Fruit fly (Drosophila melanogaster) whole organism, wandering third instar larva: ENCODE results near the gene Glyp.
A peak's percentile ranks its signal among the peaks of the same experiment; 100 is the strongest.

ENCODE experiments used
- Abd-B ChIP-seq: fragments of >200 bp; optimal IDR thresholded peaks from 2 replicates; lab custom pipeline; 2017; ENCODE audit warnings: missing biosample characterization, missing genetic modification characterization
- CG32264 ChIP-seq: fragments of 200-800 bp; sonication (Bioruptor generic); optimal IDR thresholded peaks from 2 replicates; lab custom pipeline; 2016; ENCODE audit warnings: missing biosample characterization, missing genetic modification characterization
- CG9705 ChIP-seq: fragments of 200-800 bp; sonication (Bioruptor generic); optimal IDR thresholded peaks from 2 replicates; lab custom pipeline; 2018; ENCODE audit warnings: missing biosample characterization, mild to moderate bottlenecking, missing genetic modification characterization
- CrebA ChIP-seq: fragments of 200-800 bp; sonication (Bioruptor generic); optimal IDR thresholded peaks from 2 replicates; lab custom pipeline; 2016; ENCODE audit warnings: missing biosample characterization, mild to moderate bottlenecking, missing genetic modification characterization, borderline replicate concordance
- Dfd ChIP-seq: fragments of >200 bp; optimal IDR thresholded peaks from 2 replicates; lab custom pipeline; 2017; ENCODE audit warnings: missing biosample characterization, missing genetic modification characterization
- Dif ChIP-seq: fragments of 200-275, 200-300 bp; sonication (Bioruptor generic); optimal IDR thresholded peaks from 2 replicates; lab custom pipeline; 2018; ENCODE audit warnings: missing biosample characterization, missing genetic modification characterization; ENCODE audit not compliant: partially characterized antibody
- GATAd ChIP-seq: sonication (Bioruptor generic); optimal IDR thresholded peaks from 2 replicates; lab custom pipeline; 2016; ENCODE audit warnings: missing biosample characterization, missing genetic modification characterization
- HLH106 ChIP-seq: fragments of 200-800 bp; optimal IDR thresholded peaks from 3 replicates; lab custom pipeline; 2019; ENCODE audit warnings: missing biosample characterization, mild to moderate bottlenecking, missing genetic modification characterization, moderate library complexity
- Hnf4 ChIP-seq: fragments of 200-800 bp; sonication (Bioruptor generic); optimal IDR thresholded peaks from 2 replicates; lab custom pipeline; 2016; ENCODE audit warnings: missing biosample characterization, mild to moderate bottlenecking, missing genetic modification characterization
- Hr78 ChIP-seq: fragments of >200 bp; optimal IDR thresholded peaks from 2 replicates; lab custom pipeline; 2017; ENCODE audit warnings: missing biosample characterization, missing genetic modification characterization
- Hr83 ChIP-seq: fragments of 200-300 bp; sonication (Bioruptor generic); optimal IDR thresholded peaks from 2 replicates; lab custom pipeline; 2016; ENCODE audit warnings: missing biosample characterization, mild to moderate bottlenecking, missing genetic modification characterization, moderate library complexity; ENCODE audit not compliant: poor library complexity, severe bottlenecking
- Jra ChIP-seq: sonication (Bioruptor generic); optimal IDR thresholded peaks from 2 replicates; lab custom pipeline; 2016; ENCODE audit warnings: missing biosample characterization, missing genetic modification characterization
- Mio ChIP-seq: sonication (Bioruptor generic); optimal IDR thresholded peaks from 2 replicates; lab custom pipeline; 2016; ENCODE audit warnings: missing biosample characterization, missing genetic modification characterization
- Myc ChIP-seq: fragments of >200 bp; optimal IDR thresholded peaks from 2 replicates; lab custom pipeline; 2017
- N ChIP-seq: fragments of >200 bp; optimal IDR thresholded peaks from 2 replicates; lab custom pipeline; 2018; ENCODE audit warnings: missing biosample characterization, missing external identifiers, missing genetic modification characterization
- OdsH ChIP-seq: fragments of 200-800 bp; sonication (Bioruptor generic); optimal IDR thresholded peaks from 2 replicates; lab custom pipeline; 2016; ENCODE audit warnings: missing biosample characterization, mild to moderate bottlenecking, missing genetic modification characterization
- Rel ChIP-seq, 2 experiments: fragments of 200-800 bp; sonication (Bioruptor generic) in 1 of 2; optimal IDR thresholded peaks; 2 replicates in 1 of 2; 3 replicates in 1 of 2; lab custom pipeline; 2016 to 2019; ENCODE audit warnings: mild to moderate bottlenecking in 2 of 2, missing biosample characterization in 2 of 2, missing genetic modification characterization in 2 of 2, moderate library complexity in 1 of 2
- Sp1 ChIP-seq: fragments of 200-800 bp; sonication (Bioruptor generic); optimal IDR thresholded peaks from 3 replicates; lab custom pipeline; 2019; ENCODE audit warnings: missing biosample characterization, mild to moderate bottlenecking, missing genetic modification characterization, moderate library complexity
- Vsx2 ChIP-seq: fragments of 200-300, 225-300 bp; sonication (Bioruptor generic); optimal IDR thresholded peaks from 2 replicates; lab custom pipeline; 2018; ENCODE audit warnings: missing biosample characterization, missing genetic modification characterization; ENCODE audit not compliant: partially characterized antibody
- br ChIP-seq: fragments of 200-800 bp; sonication (Bioruptor generic); optimal IDR thresholded peaks from 2 replicates; lab custom pipeline; 2016; ENCODE audit warnings: missing biosample characterization, missing genetic modification characterization
- brk ChIP-seq: fragments of 200-800 bp; sonication (Bioruptor generic); optimal IDR thresholded peaks from 2 replicates; lab custom pipeline; 2016; ENCODE audit warnings: missing biosample characterization, mild to moderate bottlenecking, missing genetic modification characterization
- dl ChIP-seq, 2 experiments: fragments of 175-275, 200-275 bp in 1 of 2; fragments of 200-275 bp in 1 of 2; sonication (Bioruptor generic); optimal IDR thresholded peaks; lab custom pipeline; 2018; ENCODE audit warnings: mild to moderate bottlenecking in 2 of 2, missing biosample characterization in 2 of 2, missing genetic modification characterization in 2 of 2, moderate library complexity in 2 of 2; ENCODE audit not compliant: partially characterized antibody in 2 of 2, insufficient read depth in 1 of 2
- dmrt93B ChIP-seq: fragments of 200-800 bp; sonication (Bioruptor generic); optimal IDR thresholded peaks from 2 replicates; lab custom pipeline; 2018; ENCODE audit warnings: missing biosample characterization, mild to moderate bottlenecking, missing genetic modification characterization
- dsf ChIP-seq: sonication (Bioruptor generic); optimal IDR thresholded peaks from 2 replicates; lab custom pipeline; 2016; ENCODE audit warnings: missing biosample characterization, missing genetic modification characterization, borderline replicate concordance
- ey ChIP-seq: fragments of 200-800 bp; sonication (Bioruptor generic); optimal IDR thresholded peaks from 2 replicates; lab custom pipeline; 2016; ENCODE audit warnings: missing biosample characterization, missing genetic modification characterization
- foxo ChIP-seq, 2 experiments: fragments of 200-800 bp; sonication (Bioruptor generic); optimal IDR thresholded peaks; 2 replicates in 1 of 2; 3 replicates in 1 of 2; lab custom pipeline; 2016 to 2017; ENCODE audit warnings: missing biosample characterization in 2 of 2, missing genetic modification characterization in 2 of 2
- fru ChIP-seq: fragments of 200-800 bp; sonication (Bioruptor generic); optimal IDR thresholded peaks from 3 replicates; lab custom pipeline; 2016; ENCODE audit warnings: missing biosample characterization, mild to moderate bottlenecking, missing genetic modification characterization
- h ChIP-seq: fragments of 200-800 bp; sonication (Bioruptor generic); optimal IDR thresholded peaks from 3 replicates; lab custom pipeline; 2016; ENCODE audit warnings: missing biosample characterization, mild to moderate bottlenecking, missing genetic modification characterization
- jim ChIP-seq: fragments of 175-275, 200-325 bp; sonication (Bioruptor generic); optimal IDR thresholded peaks from 2 replicates; lab custom pipeline; 2016; ENCODE audit warnings: missing biosample characterization, mild to moderate bottlenecking, missing genetic modification characterization
- lola ChIP-seq: fragments of >200 bp; optimal IDR thresholded peaks from 2 replicates; lab custom pipeline; 2017; ENCODE audit warnings: missing biosample characterization, missing genetic modification characterization
- pan ChIP-seq: fragments of >200 bp; optimal IDR thresholded peaks from 2 replicates; lab custom pipeline; 2017
- psq ChIP-seq: fragments of 200-800 bp; sonication (Bioruptor generic); optimal IDR thresholded peaks from 3 replicates; lab custom pipeline; 2017; ENCODE audit warnings: missing biosample characterization, mild to moderate bottlenecking, missing genetic modification characterization, moderate library complexity
- rgr ChIP-seq: fragments of 200-800 bp; sonication (Bioruptor generic); optimal IDR thresholded peaks from 3 replicates; lab custom pipeline; 2016; ENCODE audit warnings: missing biosample characterization, mild to moderate bottlenecking, missing genetic modification characterization
- sage ChIP-seq: fragments of 200-800 bp; sonication (Bioruptor generic); optimal IDR thresholded peaks from 2 replicates; lab custom pipeline; 2016; ENCODE audit warnings: missing biosample characterization, mild to moderate bottlenecking, missing genetic modification characterization
- sv ChIP-seq: fragments of 200-800 bp; sonication (Bioruptor generic); optimal IDR thresholded peaks from 3 replicates; lab custom pipeline; 2016; ENCODE audit warnings: missing biosample characterization, missing genetic modification characterization
- usp ChIP-seq: fragments of >200 bp; optimal IDR thresholded peaks from 2 replicates; lab custom pipeline; 2017; ENCODE audit warnings: missing biosample characterization, missing genetic modification characterization
- woc ChIP-seq: sonication (Bioruptor generic); optimal IDR thresholded peaks from 2 replicates; lab custom pipeline; 2016; ENCODE audit warnings: missing biosample characterization, mild to moderate bottlenecking, missing genetic modification characterization

The Glyp gene

dm6 chr2L:2133009-2133408, 2.4 kb downstream of the Glyp start:
- TF ChIP-seq woc (GFP tag; lab: Kevin White, UChicago) (no peak), OdsH (GFP tag; lab: Kevin White, UChicago) (no peak), Dif (GFP tag; lab: Kevin White, UChicago) (no peak), lola (GFP tag; lab: Kevin White, UChicago) (no peak), Vsx2 (GFP tag; lab: Kevin White, UChicago) (peak; percentile 48), sage (GFP tag; lab: Kevin White, UChicago) (no peak), jim (GFP tag; lab: Kevin White, UChicago) (no peak), Jra (GFP tag; lab: Kevin White, UChicago) (no peak), HLH106 (tag; lab: Kevin White, UChicago) (no peak), ey (peak; percentile 39), psq (no peak), usp (GFP tag; lab: Kevin White, UChicago) (no peak), Rel (GFP tag; optimal IDR thresholded peaks at IDR 0.05; lab: Kevin White, UChicago) (no peak), Rel (tag; optimal IDR thresholded peaks at IDR 0.05; lab: Kevin White, UChicago) (no peak), rgr (GFP tag; lab: Kevin White, UChicago) (no peak), CG32264 (GFP tag; lab: Kevin White, UChicago) (no peak)

- TF ChIP-seq dmrt93B (GFP tag; lab: Kevin White, UChicago) (no peak), Abd-B (GFP tag; lab: Kevin White, UChicago) (no peak), CrebA (GFP tag; lab: Kevin White, UChicago) (no peak), usp (GFP tag; lab: Kevin White, UChicago) (no peak), foxo (GFP tag; optimal IDR thresholded peaks at IDR 0.05; lab: Kevin White, UChicago) (no peak), dl (GFP tag; optimal IDR thresholded peaks at IDR 0.05; lab: Kevin White, UChicago; ENCODE audit: insufficient read depth in 1 of 2, partially characterized antibody in 2 of 2) (no peak), Myc (lab: Kevin White, UChicago) (no peak), OdsH (GFP tag; lab: Kevin White, UChicago) (no peak), Rel (GFP tag; optimal IDR thresholded peaks at IDR 0.05; lab: Kevin White, UChicago) (no peak), Rel (tag; optimal IDR thresholded peaks at IDR 0.05; lab: Kevin White, UChicago) (no peak), GATAd (GFP tag; lab: Kevin White, UChicago) (no peak), dsf (GFP tag; lab: Kevin White, UChicago) (no peak), Dif (GFP tag; lab: Kevin White, UChicago) (no peak), Mio (GFP tag; lab: Kevin White, UChicago) (no peak), sage (GFP tag; lab: Kevin White, UChicago) (no peak), br (GFP tag; lab: Kevin White, UChicago) (no peak)
Observed at dm6 chr2L:2144725-2145656, 14.4 kb downstream of the Glyp start, which contains the start of gene tho2. TSS of gene tho2 (minus strand) at chr2L:2145187.

- no peak for TF ChIP-seq CrebA (GFP tag; lab: Kevin White, UChicago)
- no peak for TF ChIP-seq Mio (GFP tag; lab: Kevin White, UChicago)
- TF ChIP-seq Sp1 (GFP tag; lab: Kevin White, UChicago) = peak; percentile 91
- no peak for TF ChIP-seq Rel (GFP tag; optimal IDR thresholded peaks at IDR 0.05; lab: Kevin White, UChicago)
- no peak for TF ChIP-seq Rel (tag; optimal IDR thresholded peaks at IDR 0.05; lab: Kevin White, UChicago)
- no peak for TF ChIP-seq Abd-B (GFP tag; lab: Kevin White, UChicago)
- TF ChIP-seq Hnf4 = no peak
- TF ChIP-seq lola (GFP tag; lab: Kevin White, UChicago) = no peak
- no peak for TF ChIP-seq h (GFP tag; lab: Kevin White, UChicago)
- TF ChIP-seq Dfd (GFP tag; lab: Kevin White, UChicago) = no peak
- no peak for TF ChIP-seq Hr78 (GFP tag; lab: Kevin White, UChicago)
- peak; percentile 92 for TF ChIP-seq ey
- no peak for TF ChIP-seq N (GFP tag; lab: Kevin White, UChicago)
- no peak for TF ChIP-seq br (GFP tag; lab: Kevin White, UChicago)
- TF ChIP-seq fru = no peak
- TF ChIP-seq Dif (GFP tag; lab: Kevin White, UChicago) = peak; percentile 46
- TF ChIP-seq usp (GFP tag; lab: Kevin White, UChicago) = no peak
- no peak for TF ChIP-seq brk
- peak; percentile 81 for TF ChIP-seq CG9705
- TF ChIP-seq jim (GFP tag; lab: Kevin White, UChicago) = no peak
- peak; percentile 60 to 92 for TF ChIP-seq foxo (GFP tag; optimal IDR thresholded peaks at IDR 0.05; lab: Kevin White, UChicago)
- TF ChIP-seq HLH106 (tag; lab: Kevin White, UChicago) = peak; percentile 93
- TF ChIP-seq pan (lab: Kevin White, UChicago) = no peak
- TF ChIP-seq Vsx2 (GFP tag; lab: Kevin White, UChicago) = no peak
- TF ChIP-seq Hr83 (GFP tag; lab: Kevin White, UChicago) = peak; percentile 20
- no peak for TF ChIP-seq dmrt93B (GFP tag; lab: Kevin White, UChicago)
- no peak for TF ChIP-seq woc (GFP tag; lab: Kevin White, UChicago)
- peak; percentile 88 for TF ChIP-seq OdsH (GFP tag; lab: Kevin White, UChicago)
- TF ChIP-seq dsf (GFP tag; lab: Kevin White, UChicago) = peak; percentile 66
- TF ChIP-seq sv = peak; percentile 76
- peak; percentile 75 for TF ChIP-seq psq
- TF ChIP-seq rgr (GFP tag; lab: Kevin White, UChicago) = peak; percentile 93
- no peak for TF ChIP-seq Myc (lab: Kevin White, UChicago)
- TF ChIP-seq CG32264 (GFP tag; lab: Kevin White, UChicago) = peak; percentile 75
- TF ChIP-seq GATAd (GFP tag; lab: Kevin White, UChicago) = peak; percentile 52
- no peak for TF ChIP-seq sage (GFP tag; lab: Kevin White, UChicago)
Observed at dm6 chr2L:2147208-2147607, 16.6 kb downstream of the Glyp start, which contains the start of the genes CG11723 and Tbcd. TSS of gene CG11723 (minus strand) at chr2L:2147275. TSS of gene Tbcd (plus strand) at chr2L:2147518.
